Fruit fly (Drosophila melanogaster): ENCODE measurements around the gene myo.

- TF ChIP-seq EcR (GFP tag; optimal IDR thresholded peaks at IDR 0.05) (no peak), CG17806 (tag; optimal IDR thresholded peaks at IDR 0.05) (no peak), CG14655 (GFP tag; optimal IDR thresholded peaks at IDR 0.05) (no peak), Pif1B (GFP tag; optimal IDR thresholded peaks at IDR 0.05) (no peak), CG8159 (tag; optimal IDR thresholded peaks at IDR 0.05) (no peak)
Observed at dm6 chr4:662101-662500, 33.8 kb downstream of the myo start.
